Fruit fly (Drosophila melanogaster) whole organism, embryonic: ENCODE measurements around the gene Ogdh.
A peak's percentile ranks its signal among the peaks of the same experiment; 100 is the strongest.

Experiments used
- ATbp ChIP-seq: fragments of 200-800 bp; sonication (Bioruptor generic); optimal IDR thresholded peaks from 2 replicates; lab custom pipeline; 2017; ENCODE audit warnings: missing biosample characterization, mild to moderate bottlenecking, missing genetic modification characterization, missing genetic modification reagents
- Abd-B ChIP-seq: fragments of 200-800 bp; sonication (Bioruptor generic); optimal IDR thresholded peaks from 2 replicates; lab custom pipeline; 2018; ENCODE audit warnings: missing biosample characterization, mild to moderate bottlenecking, missing genetic modification characterization, moderate library complexity
- Awh ChIP-seq: fragments of 200-800 bp; sonication (Bioruptor generic); IDR thresholded peaks from 2 replicates; pipeline ENCODE4, ENCODE4 v1.3.6; 2022; ENCODE audit warnings: missing biosample characterization, missing genetic modification characterization
- Bgb ChIP-seq: fragments of 200-800 bp; sonication (Bioruptor generic); IDR thresholded peaks from 2 replicates; pipeline ENCODE4 v1.3.6; 2022; ENCODE audit warnings: missing biosample characterization, missing genetic modification characterization; ENCODE audit not compliant: partially characterized antibody
- CG1024 ChIP-seq: fragments of 200-800 bp; sonication (Bioruptor generic); IDR thresholded peaks from 2 replicates; pipeline ENCODE4 v1.3.6; 2022; ENCODE audit warnings: missing biosample characterization, missing genetic modification characterization
- CG10959 ChIP-seq: fragments of 200-800 bp; sonication (Bioruptor generic); IDR thresholded peaks from 2 replicates; pipeline ENCODE4 v1.3.6; 2022; ENCODE audit warnings: missing biosample characterization, missing genetic modification characterization
- CG12155 ChIP-seq: fragments of 200-800 bp; sonication (Bioruptor generic); optimal IDR thresholded peaks from 3 replicates; lab custom pipeline; 2016; ENCODE audit warnings: missing biosample characterization, missing genetic modification characterization
- CG12391 ChIP-seq: fragments of 200-800 bp; sonication (Bioruptor generic); optimal IDR thresholded peaks from 3 replicates; lab custom pipeline; 2018; ENCODE audit warnings: missing biosample characterization, mild to moderate bottlenecking, missing genetic modification characterization, moderate library complexity
- CG14050 ChIP-seq: fragments of 200-800 bp; sonication (Bioruptor generic); IDR thresholded peaks from 3 replicates; pipeline ENCODE4 v1.3.6; 2022; ENCODE audit warnings: missing biosample characterization, missing genetic modification characterization
- CG15269 ChIP-seq: fragments of 200-800 bp; sonication (Bioruptor generic); optimal IDR thresholded peaks from 2 replicates; lab custom pipeline; 2018; ENCODE audit warnings: missing biosample characterization, mild to moderate bottlenecking, missing genetic modification characterization, moderate library complexity
- CG2889 ChIP-seq: fragments of 200-800 bp; sonication (Bioruptor generic); IDR thresholded peaks from 3 replicates; pipeline ENCODE4 v1.3.6; 2022; ENCODE audit warnings: missing biosample characterization, missing genetic modification characterization
- CG3281 ChIP-seq: fragments of 200-800 bp; sonication (Bioruptor generic); optimal IDR thresholded peaks from 3 replicates; lab custom pipeline; 2017; ENCODE audit warnings: missing biosample characterization, mild to moderate bottlenecking, missing genetic modification characterization
- CG3726 ChIP-seq: fragments of 200-800 bp; sonication (Bioruptor generic); IDR thresholded peaks from 3 replicates; pipeline ENCODE4, ENCODE4 v1.3.6; 2022; ENCODE audit warnings: missing biosample characterization, missing genetic modification characterization
- CG43689 ChIP-seq: fragments of 200-800 bp; sonication (Bioruptor generic); IDR thresholded peaks from 2 replicates; pipeline ENCODE4 v1.3.6; 2022; ENCODE audit warnings: missing biosample characterization, missing genetic modification characterization
- CG6765 ChIP-seq: fragments of 200-800 bp; sonication (Bioruptor generic); optimal IDR thresholded peaks from 3 replicates; lab custom pipeline; 2017; ENCODE audit warnings: missing biosample characterization, mild to moderate bottlenecking, missing genetic modification characterization
- CG7357 ChIP-seq: fragments of 200-800 bp; sonication (Bioruptor generic); IDR thresholded peaks from 3 replicates; pipeline ENCODE4 v1.3.6; 2022; ENCODE audit warnings: missing biosample characterization, missing genetic modification characterization
- CG8359 ChIP-seq: fragments of 200-800 bp; sonication (Bioruptor generic); optimal IDR thresholded peaks from 2 replicates; lab custom pipeline; 2017; ENCODE audit warnings: missing biosample characterization, mild to moderate bottlenecking, missing genetic modification characterization, borderline replicate concordance
- CG9817 ChIP-seq: fragments of 200-800 bp; sonication (Bioruptor generic); optimal IDR thresholded peaks from 2 replicates; lab custom pipeline; 2018; ENCODE audit warnings: missing biosample characterization, mild to moderate bottlenecking, missing genetic modification characterization, moderate library complexity
- Dfd ChIP-seq, 2 experiments: fragments of >200 bp; optimal IDR thresholded peaks; 2 replicates each; lab custom pipeline; 2017; ENCODE audit warnings: missing biosample characterization in 2 of 2, missing genetic modification characterization in 2 of 2
- Hr78 ChIP-seq, 2 experiments: fragments of 200-800 bp in 1 of 2; fragments of >200 bp in 1 of 2; sonication (Bioruptor generic) in 1 of 2; optimal IDR thresholded peaks; 2 replicates each; lab custom pipeline; 2017 to 2019; ENCODE audit warnings: missing biosample characterization in 2 of 2, missing genetic modification characterization in 2 of 2, mild to moderate bottlenecking in 1 of 2, moderate library complexity in 1 of 2
- NfI ChIP-seq: fragments of 200-800 bp; sonication (Bioruptor generic); optimal IDR thresholded peaks from 3 replicates; lab custom pipeline; 2018; ENCODE audit warnings: missing biosample characterization, mild to moderate bottlenecking, missing genetic modification characterization, moderate library complexity
- Spps ChIP-seq: fragments of 200-800 bp; sonication (Bioruptor generic); optimal IDR thresholded peaks from 2 replicates; lab custom pipeline; 2018; ENCODE audit warnings: missing biosample characterization, mild to moderate bottlenecking, missing genetic modification characterization
- Usf ChIP-seq: fragments of 200-800 bp; sonication (Bioruptor generic); optimal IDR thresholded peaks from 2 replicates; lab custom pipeline; 2017; ENCODE audit warnings: missing genotype, missing biosample characterization, missing genetic modification characterization
- ara ChIP-seq: fragments of 200-800 bp; sonication (Bioruptor generic); IDR thresholded peaks from 2 replicates; pipeline ENCODE4 v1.3.6; 2022; ENCODE audit warnings: missing biosample characterization, missing genetic modification characterization
- ase ChIP-seq: fragments of 200-800 bp; sonication (Bioruptor generic); IDR thresholded peaks from 3 replicates; pipeline ENCODE4 v1.3.6; 2022; ENCODE audit warnings: missing biosample characterization, missing genetic modification characterization
- caup ChIP-seq: fragments of 200-800 bp; sonication (Bioruptor generic); optimal IDR thresholded peaks from 3 replicates; lab custom pipeline; 2017; ENCODE audit warnings: missing biosample characterization, mild to moderate bottlenecking, missing genetic modification characterization, moderate library complexity; ENCODE audit not compliant: severe bottlenecking
- chm ChIP-seq: fragments of 200-800 bp; sonication (Bioruptor generic); IDR thresholded peaks from 2 replicates; pipeline ENCODE4 v1.3.6; 2022; ENCODE audit warnings: missing biosample characterization, missing genetic modification characterization
- corto ChIP-seq: fragments of 200-800 bp; sonication (Bioruptor generic); optimal IDR thresholded peaks from 2 replicates; lab custom pipeline; 2016; ENCODE audit warnings: missing biosample characterization, mild to moderate bottlenecking, missing genetic modification characterization, moderate library complexity
- dimm ChIP-seq: fragments of 200-800 bp; sonication (Bioruptor generic); IDR thresholded peaks from 2 replicates; pipeline ENCODE4 v1.3.6; 2022; ENCODE audit warnings: missing biosample characterization, missing genetic modification characterization
- emc ChIP-seq: fragments of 200-800 bp; sonication (Bioruptor generic); optimal IDR thresholded peaks from 2 replicates; lab custom pipeline; 2016; ENCODE audit warnings: missing biosample characterization, missing genetic modification characterization
- fd64A ChIP-seq: fragments of 200-800 bp; sonication (Bioruptor generic); optimal IDR thresholded peaks from 3 replicates; lab custom pipeline; 2018; ENCODE audit warnings: missing biosample characterization, mild to moderate bottlenecking, missing genetic modification characterization
- gem ChIP-seq: fragments of 200-800 bp; sonication (Bioruptor generic); optimal IDR thresholded peaks from 2 replicates; lab custom pipeline; 2019; ENCODE audit warnings: missing biosample characterization, mild to moderate bottlenecking, missing genetic modification characterization, moderate library complexity
- grn ChIP-seq: fragments of 200-800 bp; sonication (Bioruptor generic); optimal IDR thresholded peaks from 3 replicates; lab custom pipeline; 2017; ENCODE audit warnings: missing biosample characterization, missing genetic modification characterization
- gsb-n ChIP-seq: fragments of 200-800 bp; sonication (Bioruptor generic); optimal IDR thresholded peaks from 3 replicates; lab custom pipeline; 2018; ENCODE audit warnings: missing biosample characterization, mild to moderate bottlenecking, missing genetic modification characterization
- gt ChIP-seq: fragments of 200-800 bp; sonication (Bioruptor generic); IDR thresholded peaks from 2 replicates; pipeline ENCODE4 v1.3.6; 2022; ENCODE audit warnings: missing biosample characterization, missing genetic modification characterization
- ken ChIP-seq: fragments of 200-800 bp; sonication (Bioruptor generic); IDR thresholded peaks from 3 replicates; pipeline ENCODE4 v1.3.6; 2022; ENCODE audit warnings: missing biosample characterization, missing genetic modification characterization
- nau ChIP-seq: fragments of 200-800 bp; sonication (Bioruptor generic); optimal IDR thresholded peaks from 3 replicates; lab custom pipeline; 2017; ENCODE audit warnings: missing biosample characterization, mild to moderate bottlenecking, missing genetic modification characterization, missing genetic modification reagents
- peb ChIP-seq: fragments of 200-800 bp; sonication (Bioruptor generic); IDR thresholded peaks from 2 replicates; pipeline ENCODE4 v1.3.6; 2022; ENCODE audit warnings: missing biosample characterization, missing genetic modification characterization
- pho ChIP-seq: fragments of 200-800 bp; sonication (Bioruptor generic); optimal IDR thresholded peaks from 2 replicates; lab custom pipeline; 2016; ENCODE audit warnings: missing biosample characterization, missing genetic modification characterization
- scrt ChIP-seq: fragments of 200-800 bp; sonication (Bioruptor generic); optimal IDR thresholded peaks from 2 replicates; lab custom pipeline; 2018; ENCODE audit warnings: missing biosample characterization, mild to moderate bottlenecking, missing genetic modification characterization, moderate library complexity
- tll ChIP-seq, 2 experiments: fragments of 200-800 bp in 1 of 2; fragments of >200 bp in 1 of 2; sonication (Bioruptor generic) in 1 of 2; optimal IDR thresholded peaks; 2 replicates each; lab custom pipeline; 2017 to 2019; ENCODE audit warnings: missing biosample characterization in 2 of 2, missing genetic modification characterization in 2 of 2, mild to moderate bottlenecking in 1 of 2, moderate library complexity in 1 of 2
- ttk ChIP-seq: fragments of 200-800 bp; sonication (Bioruptor generic); IDR thresholded peaks from 2 replicates; pipeline ENCODE4 v2.1.2; 2022; ENCODE audit warnings: missing biosample characterization, missing genetic modification characterization
- usp ChIP-seq: fragments of >200 bp; optimal IDR thresholded peaks from 2 replicates; lab custom pipeline; 2017; ENCODE audit warnings: missing biosample characterization, missing genetic modification characterization
- vnd ChIP-seq: fragments of 200-800 bp; sonication (Bioruptor generic); IDR thresholded peaks from 3 replicates; pipeline ENCODE4 v1.3.6; 2022; ENCODE audit warnings: missing biosample characterization, missing genetic modification characterization; ENCODE audit not compliant: partially characterized antibody
- wek ChIP-seq: fragments of 200-800 bp; sonication (Bioruptor generic); optimal IDR thresholded peaks from 3 replicates; lab custom pipeline; 2018; ENCODE audit warnings: missing biosample characterization, mild to moderate bottlenecking, missing genetic modification characterization, moderate library complexity
- wor ChIP-seq: fragments of 200-800 bp; sonication (Bioruptor generic); IDR thresholded peaks from 2 replicates; pipeline ENCODE4 v1.3.6; 2022; ENCODE audit warnings: missing biosample characterization, missing genetic modification characterization

Gene Ogdh

DNA sequence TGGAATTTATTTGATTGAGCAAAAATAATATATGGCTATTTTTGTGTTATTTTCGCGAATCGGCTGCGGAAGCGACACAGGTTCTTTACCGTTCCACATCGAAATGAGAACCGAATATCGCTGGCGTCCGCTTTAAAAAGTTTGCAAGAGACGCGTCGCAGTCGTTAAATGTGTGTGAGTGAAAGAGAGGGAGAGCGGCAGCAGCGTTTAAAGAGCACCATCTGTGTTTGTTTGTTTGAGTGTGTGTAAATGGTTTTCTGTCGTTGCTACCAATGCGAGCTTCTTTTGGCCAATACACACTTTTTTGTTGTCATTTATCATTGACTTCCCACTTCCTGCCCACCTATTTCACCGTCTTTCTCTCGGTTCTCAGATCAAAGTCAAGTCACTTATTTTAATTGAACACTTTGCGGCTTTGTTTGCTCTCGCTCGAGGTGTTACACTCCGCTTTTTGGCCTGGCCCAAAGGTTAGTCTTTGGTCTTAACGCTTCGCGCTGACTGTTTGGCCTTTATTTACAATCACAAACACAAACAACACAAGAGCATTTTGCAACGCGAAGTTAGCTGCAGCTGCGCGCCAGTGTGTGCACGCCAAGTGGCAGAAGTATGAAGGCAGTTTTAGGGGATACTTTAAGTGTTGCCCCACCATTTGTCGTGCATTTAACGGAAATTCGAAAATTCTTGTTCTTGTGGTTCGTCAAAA, 57.5 kb downstream of the Ogdh start, which contains the start of gene CG3764 (continued):
- TF ChIP-seq CG6765 (GFP tag; lab: Kevin White, UChicago): peak; percentile 89
- peak; percentile 90 for TF ChIP-seq caup (GFP tag; lab: Kevin White, UChicago)
- TF ChIP-seq CG9817 (tag; lab: Kevin White, UChicago): peak; percentile 55
- peak; percentile 91 for TF ChIP-seq ATbp (GFP tag; lab: Kevin White, UChicago)
- TF ChIP-seq Spps (tag; lab: Kevin White, UChicago): peak; percentile 44
- peak; percentile 34 for TF ChIP-seq Usf (GFP tag; lab: Kevin White, UChicago)
- TF ChIP-seq gt (GFP tag; lab: Robert Waterston, UW): 0 out of 2 replicates have a peak, but pooled peaks have one; percentile 31
- peak; percentile 62 for TF ChIP-seq ttk
- no peak for TF ChIP-seq nau
- no peak for TF ChIP-seq dimm (GFP tag; lab: Robert Waterston, UW)
- 0 out of 3 replicates have a peak, but pooled peaks have one; percentile 27 for TF ChIP-seq ase
- no peak for TF ChIP-seq wor (GFP tag; lab: Robert Waterston, UW)
- TF ChIP-seq CG15269 (tag; lab: Kevin White, UChicago): peak; percentile 73
- TF ChIP-seq CG8359 (GFP tag; lab: Kevin White, UChicago): peak; percentile 66
- TF ChIP-seq peb (GFP tag; lab: Robert Waterston, UW): no peak
- no peak for TF ChIP-seq CG2889 (GFP tag; lab: Robert Waterston, UW)
- TF ChIP-seq tll (GFP tag; optimal IDR thresholded peaks at IDR 0.05; lab: Kevin White, UChicago): peak in 1 of 2 experiments; percentile 92
- peak; percentile 76 for TF ChIP-seq Awh (GFP tag; lab: Robert Waterston, UW)
- peak; percentile 25; the same call in 1 of the 2 replicates for TF ChIP-seq CG10959
- peak; percentile 88 for TF ChIP-seq chm
- peak; percentile 41; the same call in 1 of the 3 replicates for TF ChIP-seq CG14050 (GFP tag; lab: Robert Waterston, UW)
- TF ChIP-seq CG43689: no peak
- peak; percentile 67 for TF ChIP-seq grn (GFP tag; lab: Kevin White, UChicago)
- TF ChIP-seq CG12391: peak; percentile 58
- TF ChIP-seq CG1024 (GFP tag; lab: Robert Waterston, UW): peak; percentile 68; the same call in 1 of the 2 replicates
- TF ChIP-seq, all 482 proteins: peak for 387

- TF ChIP-seq wek (GFP tag; lab: Kevin White, UChicago): no peak
- TF ChIP-seq CG3726 (GFP tag; lab: Robert Waterston, UW): 0 out of 3 replicates have a peak, but pooled peaks have one; percentile 21
- no peak for TF ChIP-seq ara
- no peak for TF ChIP-seq gsb-n (tag; lab: Kevin White, UChicago)
- TF ChIP-seq pho: peak; percentile 53
- no peak for TF ChIP-seq gem (tag; lab: Kevin White, UChicago)
- TF ChIP-seq Bgb (GFP tag; lab: Robert Waterston, UW): peak; percentile 62; the same call in 1 of the 2 replicates
- TF ChIP-seq CG3281: no peak
- TF ChIP-seq emc (GFP tag; lab: Kevin White, UChicago): peak; percentile 8
- peak; percentile 39 for TF ChIP-seq ATbp (GFP tag; lab: Kevin White, UChicago)
- TF ChIP-seq corto (GFP tag; lab: Kevin White, UChicago): no peak
- TF ChIP-seq NfI (GFP tag; lab: Kevin White, UChicago): peak; percentile 38
- peak; percentile 40 for TF ChIP-seq Abd-B (GFP tag; lab: Kevin White, UChicago)
- TF ChIP-seq vnd: 0 out of 3 replicates have a peak, but pooled peaks have one; percentile 32
- TF ChIP-seq CG7357 (GFP tag; lab: Robert Waterston, UW): no peak
- TF ChIP-seq ken (GFP tag; lab: Robert Waterston, UW): peak; percentile 76
- no peak for TF ChIP-seq Dfd (GFP tag; optimal IDR thresholded peaks at IDR 0.05; lab: Kevin White, UChicago)
- no peak for TF ChIP-seq scrt (GFP tag; lab: Kevin White, UChicago)
- no peak for TF ChIP-seq fd64A (GFP tag; lab: Kevin White, UChicago)
- no peak for TF ChIP-seq Hr78 (GFP tag; optimal IDR thresholded peaks at IDR 0.05; lab: Kevin White, UChicago)
- no peak for TF ChIP-seq usp (GFP tag; lab: Kevin White, UChicago)
- peak; percentile 35 for TF ChIP-seq CG12155 (GFP tag; lab: Kevin White, UChicago)
Measured at dm6 chr3L:17015663-17016575, 61.3 kb downstream of the Ogdh start, which contains the start of the genes CG6664 and CG7728. Gene CG6664 (minus strand): TSS chr3L:17016180. Gene CG7728 (plus strand): TSS chr3L:17016536.
